Worm (Caenorhabditis elegans) whole organism, mixed stage, embryonic: ENCODE results near the gene srt-56.

Source experiments
- M03D4.4 ChIP-seq: sonication (generic microtip); optimal IDR thresholded peaks from 2 replicates; lab custom pipeline; 2017; ENCODE audit warnings: mild to moderate bottlenecking, missing genetic modification characterization, missing compliant biosample characterization
- bed-3 ChIP-seq: fragments of 200-800 bp; sonication (Bioruptor generic); optimal IDR thresholded peaks from 3 replicates; lab custom pipeline; 2018; ENCODE audit warnings: mild to moderate bottlenecking, missing genetic modification characterization, moderate library complexity, missing compliant biosample characterization
- ceh-39 ChIP-seq: fragments of 150-350 bp; optimal IDR thresholded peaks from 2 replicates; lab custom pipeline; 2014; ENCODE audit warnings: missing biosample characterization, missing genetic modification characterization
- ceh-43 ChIP-seq: fragments of 200-800 bp; sonication (Bioruptor generic); optimal IDR thresholded peaks from 2 replicates; lab custom pipeline; 2018; ENCODE audit warnings: mild to moderate bottlenecking, missing genetic modification characterization, moderate library complexity, missing compliant biosample characterization
- ces-1 ChIP-seq: fragments of 150-350 bp; optimal IDR thresholded peaks from 2 replicates; lab custom pipeline; 2014; ENCODE audit warnings: missing biosample characterization, missing genetic modification reagents, missing genetic modification characterization
- cnd-1 ChIP-seq: fragments of 200-800 bp; sonication (Bioruptor generic); optimal IDR thresholded peaks from 2 replicates; lab custom pipeline; 2018; ENCODE audit warnings: mild to moderate bottlenecking, missing genetic modification characterization, missing compliant biosample characterization
- drap-1 ChIP-seq: fragments of 200-800 bp; sonication (Bioruptor generic); optimal IDR thresholded peaks from 3 replicates; lab custom pipeline; 2018; ENCODE audit warnings: mild to moderate bottlenecking, missing genetic modification characterization, missing compliant biosample characterization
- elt-1 ChIP-seq: sonication (generic microtip); optimal IDR thresholded peaks from 2 replicates; lab custom pipeline; 2017; ENCODE audit warnings: missing genetic modification characterization, mild to moderate bottlenecking, missing compliant biosample characterization, antibody characterized with exemption, moderate library complexity, borderline replicate concordance; ENCODE audit not compliant: insufficient read depth
- elt-3 ChIP-seq: fragments of 150-350 bp; optimal IDR thresholded peaks from 2 replicates; lab custom pipeline; 2014; ENCODE audit warnings: missing biosample characterization, missing genetic modification characterization
- flh-1 ChIP-seq: fragments of 200-800 bp; sonication (Bioruptor generic); optimal IDR thresholded peaks from 2 replicates; lab custom pipeline; 2018; ENCODE audit warnings: mild to moderate bottlenecking, missing genetic modification characterization, moderate library complexity, missing compliant biosample characterization
- ham-2 ChIP-seq: fragments of 200-800 bp; sonication (Bioruptor generic); optimal IDR thresholded peaks from 2 replicates; lab custom pipeline; 2018; ENCODE audit warnings: mild to moderate bottlenecking, missing genetic modification characterization, missing compliant biosample characterization
- hlh-1 ChIP-seq: fragments of 150-350 bp; optimal IDR thresholded peaks from 2 replicates; lab custom pipeline; 2014; ENCODE audit warnings: missing biosample characterization, missing genetic modification reagents, missing genetic modification characterization
- lin-13 ChIP-seq: fragments of 150-350 bp; optimal IDR thresholded peaks from 2 replicates; lab custom pipeline; 2014; ENCODE audit warnings: missing biosample characterization, missing genetic modification characterization
- lin-32 ChIP-seq: fragments of 200-800 bp; sonication (Bioruptor generic); optimal IDR thresholded peaks from 2 replicates; lab custom pipeline; 2018; ENCODE audit warnings: mild to moderate bottlenecking, missing genetic modification characterization, missing compliant biosample characterization
- lsy-2 ChIP-seq: fragments of 150-350 bp; optimal IDR thresholded peaks from 2 replicates; lab custom pipeline; 2014; ENCODE audit warnings: missing biosample characterization, missing genetic modification characterization
- mab-5 ChIP-seq: fragments of 150-350 bp; optimal IDR thresholded peaks from 2 replicates; lab custom pipeline; 2014; ENCODE audit warnings: missing biosample characterization, missing genetic modification characterization
- mep-1 ChIP-seq: fragments of 150-350 bp; optimal IDR thresholded peaks from 2 replicates; lab custom pipeline; 2017; ENCODE audit warnings: missing biosample characterization, missing genetic modification reagents, missing genetic modification characterization, inconsistent platforms
- mls-2 ChIP-seq: sonication (generic microtip); optimal IDR thresholded peaks from 2 replicates; lab custom pipeline; 2016; ENCODE audit warnings: mild to moderate bottlenecking, missing genetic modification characterization, moderate library complexity, missing compliant biosample characterization
- nhr-12 ChIP-seq: fragments of 150-350 bp; optimal IDR thresholded peaks from 2 replicates; lab custom pipeline; 2014; ENCODE audit warnings: missing biosample characterization, missing genetic modification characterization
- nhr-2 ChIP-seq: fragments of 150-350 bp; optimal IDR thresholded peaks from 2 replicates; lab custom pipeline; 2014; ENCODE audit warnings: missing biosample characterization, missing genetic modification characterization
- nhr-237 ChIP-seq: fragments of 150-350 bp; optimal IDR thresholded peaks from 2 replicates; lab custom pipeline; 2014; ENCODE audit warnings: missing biosample characterization, missing genetic modification characterization
- nhr-28 ChIP-seq: fragments of 150-350 bp; optimal IDR thresholded peaks from 2 replicates; lab custom pipeline; 2014; ENCODE audit warnings: missing biosample characterization, missing genetic modification characterization
- nhr-76 ChIP-seq: sonication (generic microtip); optimal IDR thresholded peaks from 2 replicates; lab custom pipeline; 2017; ENCODE audit warnings: missing biosample characterization, missing genetic modification characterization
- pha-4 ChIP-seq: fragments of 150-350 bp; optimal IDR thresholded peaks from 2 replicates; lab custom pipeline; 2018; ENCODE audit warnings: missing biosample characterization, missing genetic modification reagents, missing genetic modification characterization
- sem-2 ChIP-seq: fragments of 200-800 bp; sonication (Bioruptor generic); optimal IDR thresholded peaks from 2 replicates; lab custom pipeline; 2018; ENCODE audit warnings: mild to moderate bottlenecking, missing genetic modification characterization, missing compliant biosample characterization
- snpc-4 ChIP-seq: fragments of 150-350 bp; optimal IDR thresholded peaks from 2 replicates; lab custom pipeline; 2014; ENCODE audit warnings: missing biosample characterization, missing genetic modification characterization
- sptf-1 ChIP-seq: sonication (generic microtip); optimal IDR thresholded peaks from 2 replicates; lab custom pipeline; 2017; ENCODE audit warnings: mild to moderate bottlenecking, missing genetic modification characterization, moderate library complexity, missing compliant biosample characterization
- tbx-8 ChIP-seq: fragments of 200-800 bp; sonication (Bioruptor generic); optimal IDR thresholded peaks from 2 replicates; lab custom pipeline; 2018; ENCODE audit warnings: mild to moderate bottlenecking, missing genetic modification characterization, moderate library complexity, missing compliant biosample characterization
- unc-120 ChIP-seq: sonication (generic microtip); optimal IDR thresholded peaks from 2 replicates; lab custom pipeline; 2017; ENCODE audit warnings: missing genetic modification characterization, missing compliant biosample characterization; ENCODE audit not compliant: poor library complexity, severe bottlenecking
- unc-39 ChIP-seq: fragments of 150-350 bp; optimal IDR thresholded peaks from 2 replicates; lab custom pipeline; 2014; ENCODE audit warnings: missing biosample characterization, missing genetic modification characterization
- unc-62 ChIP-seq: fragments of 150-350 bp; optimal IDR thresholded peaks from 2 replicates; lab custom pipeline; 2014; ENCODE audit warnings: missing biosample characterization, missing genetic modification reagents, missing genetic modification characterization
- ztf-11 ChIP-seq: fragments of 150-350 bp; optimal IDR thresholded peaks from 2 replicates; lab custom pipeline; 2014; ENCODE audit warnings: missing biosample characterization, missing genetic modification characterization

Gene srt-56

ce11 chrV:3100527-3100926 is 21.1 kb downstream of the srt-56 start:
- TF ChIP-seq ces-1 (GFP tag; lab: Kevin White, UChicago) (no peak), elt-1 (tag; lab: Kevin White, UChicago) (no peak), mls-2 (tag; lab: Kevin White, UChicago) (no peak), pha-4 (no peak), ham-2 (no peak), sem-2 (GFP tag; lab: Kevin White, UChicago) (no peak), lin-32 (GFP tag; lab: Kevin White, UChicago) (no peak), elt-3 (tag; lab: Kevin White, UChicago) (no peak), unc-39 (tag; lab: Kevin White, UChicago) (no peak), cnd-1 (tag; lab: Kevin White, UChicago) (no peak), sptf-1 (tag; lab: Kevin White, UChicago) (no peak), nhr-12 (tag; lab: Kevin White, UChicago) (no peak), bed-3 (GFP tag; lab: Kevin White, UChicago) (no peak), drap-1 (GFP tag; lab: Kevin White, UChicago) (no peak), lin-13 (no peak), lsy-2 (tag; lab: Kevin White, UChicago) (no peak), flh-1 (GFP tag; lab: Kevin White, UChicago) (no peak), unc-120 (no peak)

ce11 chrV:3094351-3094750 is 27.3 kb downstream of the srt-56 start, which contains the start of gene cyp-33C9:
Gene cyp-33C9, minus strand, starts transcription at chrV:3094561.
- TF ChIP-seq sptf-1 (tag; lab: Kevin White, UChicago) (no peak), nhr-76 (tag; lab: Kevin White, UChicago) (no peak), elt-1 (tag; lab: Kevin White, UChicago) (no peak), lin-32 (GFP tag; lab: Kevin White, UChicago) (no peak), lsy-2 (tag; lab: Kevin White, UChicago) (no peak)

- no peak for TF ChIP-seq nhr-28 (tag; lab: Kevin White, UChicago)
- TF ChIP-seq elt-1 (tag; lab: Kevin White, UChicago), result no peak
Measured at ce11 chrV:3088768-3089167, 32.9 kb downstream of the srt-56 start, which contains the start of gene acs-21. Gene acs-21, plus strand, starts transcription at chrV:3089068.

ce11 chrV:3086260-3086659 is 35.4 kb downstream of the srt-56 start, which contains the start of gene srt-8:
Gene srt-8, plus strand, starts transcription at chrV:3086560.
- TF ChIP-seq mab-5 (tag; lab: Kevin White, UChicago) (no peak), snpc-4 (no peak), lin-32 (GFP tag; lab: Kevin White, UChicago) (no peak), lin-13 (no peak), unc-62 (GFP tag; lab: Kevin White, UChicago) (no peak), nhr-76 (tag; lab: Kevin White, UChicago) (no peak), ceh-39 (tag; lab: Kevin White, UChicago) (no peak), M03D4.4 (tag; lab: Kevin White, UChicago) (no peak), sptf-1 (tag; lab: Kevin White, UChicago) (no peak), hlh-1 (tag; lab: Kevin White, UChicago) (no peak), flh-1 (GFP tag; lab: Kevin White, UChicago) (no peak), tbx-8 (GFP tag; lab: Kevin White, UChicago) (no peak), elt-3 (tag; lab: Kevin White, UChicago) (no peak)

- TF ChIP-seq snpc-4, result no peak
- no peak for TF ChIP-seq unc-120
- no peak for TF ChIP-seq lin-13
- no peak for TF ChIP-seq unc-62 (GFP tag; lab: Kevin White, UChicago)
- TF ChIP-seq mls-2 (tag; lab: Kevin White, UChicago), result no peak
- no peak for TF ChIP-seq ceh-43 (GFP tag; lab: Kevin White, UChicago)
- TF ChIP-seq lin-32 (GFP tag; lab: Kevin White, UChicago), result no peak
- no peak for TF ChIP-seq hlh-1 (tag; lab: Kevin White, UChicago)
- TF ChIP-seq ztf-11 (tag; lab: Kevin White, UChicago), result no peak
- TF ChIP-seq elt-3 (tag; lab: Kevin White, UChicago), result no peak
- no peak for TF ChIP-seq nhr-237 (tag; lab: Kevin White, UChicago)
- no peak for TF ChIP-seq ceh-39 (tag; lab: Kevin White, UChicago)
- no peak for TF ChIP-seq nhr-2
- TF ChIP-seq nhr-76 (tag; lab: Kevin White, UChicago), result no peak
- no peak for TF ChIP-seq mep-1 (tag; lab: Kevin White, UChicago)
Measured at ce11 chrV:3081471-3081870, 40.2 kb downstream of the srt-56 start, which contains the start of gene srt-7. Gene srt-7, plus strand, starts transcription at chrV:3081771.
